Worm (Caenorhabditis elegans): ENCODE measurements around the gene Y57G11C.499.

- TF ChIP-seq ama-1 (optimal IDR thresholded peaks at IDR 0.05) = no peak
- no peak for TF ChIP-seq hmbx-1 (tag; optimal IDR thresholded peaks at IDR 0.05)
- TF ChIP-seq flt-1 (GFP tag; IDR thresholded peaks at IDR 0.05) = no peak
- no peak for TF ChIP-seq hmg-4 (GFP tag; optimal IDR thresholded peaks at IDR 0.05)
- no peak for TF ChIP-seq sea-1 (GFP tag; conservative IDR thresholded peaks at IDR 0.05)
- no peak for TF ChIP-seq B0310.2 (tag; optimal IDR thresholded peaks at IDR 0.05)
Observed at ce11 chrIV:14757786-14758185, 3.1 kb upstream of the Y57G11C.499 start.
